Worm (Caenorhabditis elegans): ENCODE measurements around the gene srj-25.

Gene srj-25

ce11 chrV:731330-731729 lies 4.7 kb downstream of the srj-25 start:
- TF ChIP-seq flt-1 (GFP tag; IDR thresholded peaks at IDR 0.05) (no peak), cog-1 (tag; optimal IDR thresholded peaks at IDR 0.05) (peak; percentile 50)

- no peak for TF ChIP-seq cog-1 (tag; optimal IDR thresholded peaks at IDR 0.05)
- no peak for TF ChIP-seq tab-1 (GFP tag; IDR thresholded peaks at IDR 0.05)
- TF ChIP-seq ref-1 (GFP tag; conservative IDR thresholded peaks at IDR 0.05) = no peak
- no peak for TF ChIP-seq ztf-29 (GFP tag; IDR thresholded peaks at IDR 0.05)
- TF ChIP-seq klf-2 (GFP tag; conservative IDR thresholded peaks at IDR 0.05) = no peak
- TF ChIP-seq T22C8.4 (GFP tag; IDR thresholded peaks at IDR 0.05) = no peak
- TF ChIP-seq ztf-23 (GFP tag; IDR thresholded peaks at IDR 0.05) = no peak
- TF ChIP-seq med-1 (GFP tag; optimal IDR thresholded peaks at IDR 0.05; ENCODE audit: insufficient read depth) = no peak
- TF ChIP-seq flt-1 (GFP tag; IDR thresholded peaks at IDR 0.05) = no peak
Measured at ce11 chrV:730216-730615, 5.9 kb downstream of the srj-25 start.

ce11 chrV:728822-729493 lies 7.1 kb downstream of the srj-25 start:
- no peak for TF ChIP-seq ztf-23 (GFP tag; IDR thresholded peaks at IDR 0.05)
- TF ChIP-seq ref-1 (GFP tag; conservative IDR thresholded peaks at IDR 0.05) = no peak

- TF ChIP-seq cog-1 (tag; optimal IDR thresholded peaks at IDR 0.05) (no peak), klf-2 (GFP tag; conservative IDR thresholded peaks at IDR 0.05) (no peak), tab-1 (GFP tag; IDR thresholded peaks at IDR 0.05) (no peak), flt-1 (GFP tag; IDR thresholded peaks at IDR 0.05) (no peak), ztf-29 (GFP tag; IDR thresholded peaks at IDR 0.05) (no peak), T22C8.4 (GFP tag; IDR thresholded peaks at IDR 0.05) (no peak), med-1 (GFP tag; optimal IDR thresholded peaks at IDR 0.05; ENCODE audit: insufficient read depth) (no peak), ztf-23 (GFP tag; IDR thresholded peaks at IDR 0.05) (no peak), ref-1 (GFP tag; conservative IDR thresholded peaks at IDR 0.05) (no peak)
Measured at ce11 chrV:727484-728351, 8.4 kb downstream of the srj-25 start, which contains the start of the genes icl-1 and srh-2. TSS of gene icl-1 (minus strand) at chrV:728004. TSS of gene srh-2 (plus strand) at chrV:728301.

- TF ChIP-seq med-1 (GFP tag; optimal IDR thresholded peaks at IDR 0.05; ENCODE audit: insufficient read depth) (no peak), cog-1 (tag; optimal IDR thresholded peaks at IDR 0.05) (no peak), tab-1 (GFP tag; IDR thresholded peaks at IDR 0.05) (no peak), flt-1 (GFP tag; IDR thresholded peaks at IDR 0.05) (no peak), klf-2 (GFP tag; conservative IDR thresholded peaks at IDR 0.05) (no peak), ztf-29 (GFP tag; IDR thresholded peaks at IDR 0.05) (no peak), ztf-23 (GFP tag; IDR thresholded peaks at IDR 0.05) (no peak), T22C8.4 (GFP tag; IDR thresholded peaks at IDR 0.05) (no peak), ref-1 (GFP tag; conservative IDR thresholded peaks at IDR 0.05) (no peak)
Measured at ce11 chrV:726573-727483, 9.2 kb downstream of the srj-25 start.

ce11 chrV:725807-726572 lies 10.1 kb downstream of the srj-25 start:
- TF ChIP-seq ztf-29 (GFP tag; IDR thresholded peaks at IDR 0.05) (no peak), klf-2 (GFP tag; conservative IDR thresholded peaks at IDR 0.05) (no peak), cog-1 (tag; optimal IDR thresholded peaks at IDR 0.05) (no peak), T22C8.4 (GFP tag; IDR thresholded peaks at IDR 0.05) (no peak), tab-1 (GFP tag; IDR thresholded peaks at IDR 0.05) (no peak), ztf-23 (GFP tag; IDR thresholded peaks at IDR 0.05) (no peak), ref-1 (GFP tag; conservative IDR thresholded peaks at IDR 0.05) (no peak), flt-1 (GFP tag; IDR thresholded peaks at IDR 0.05) (no peak), med-1 (GFP tag; optimal IDR thresholded peaks at IDR 0.05; ENCODE audit: insufficient read depth) (no peak)

ce11 chrV:724946-725806 lies 10.9 kb downstream of the srj-25 start:
- TF ChIP-seq klf-2 (GFP tag; conservative IDR thresholded peaks at IDR 0.05) = no peak
- TF ChIP-seq tab-1 (GFP tag; IDR thresholded peaks at IDR 0.05) = no peak
- TF ChIP-seq cog-1 (tag; optimal IDR thresholded peaks at IDR 0.05) = no peak
- 0 out of 2 replicates have a peak, but pooled peaks have one; percentile 45 for TF ChIP-seq flt-1 (GFP tag; IDR thresholded peaks at IDR 0.05)

- TF ChIP-seq flt-1 (GFP tag; IDR thresholded peaks at IDR 0.05) = no peak
- no peak for TF ChIP-seq klf-2 (GFP tag; conservative IDR thresholded peaks at IDR 0.05)
- no peak for TF ChIP-seq ztf-29 (GFP tag; IDR thresholded peaks at IDR 0.05)
- no peak for TF ChIP-seq med-1 (GFP tag; optimal IDR thresholded peaks at IDR 0.05; ENCODE audit: insufficient read depth)
- TF ChIP-seq tab-1 (GFP tag; IDR thresholded peaks at IDR 0.05) = no peak
- no peak for TF ChIP-seq cog-1 (tag; optimal IDR thresholded peaks at IDR 0.05)
- TF ChIP-seq ztf-23 (GFP tag; IDR thresholded peaks at IDR 0.05) = no peak
- no peak for TF ChIP-seq ref-1 (GFP tag; conservative IDR thresholded peaks at IDR 0.05)
- TF ChIP-seq T22C8.4 (GFP tag; IDR thresholded peaks at IDR 0.05) = no peak
Measured at ce11 chrV:724470-724890, 11.6 kb downstream of the srj-25 start.

Data from whole organism, midembryonic.